Fruit fly (Drosophila melanogaster): ENCODE results near the gene CG10347.

dm6 chrX:11856867-11857266 lies 2.1 kb upstream of the CG10347 start:
- TF ChIP-seq fd85E (GFP tag; optimal IDR thresholded peaks at IDR 0.05) (no peak), eg (GFP tag; IDR thresholded peaks at IDR 0.05) (0 out of 3 replicates have a peak, but pooled peaks have one; percentile 17), CG31627 (GFP tag; optimal IDR thresholded peaks at IDR 0.05) (no peak), svp (GFP tag) (peak; percentile 70), topi (GFP tag; optimal IDR thresholded peaks at IDR 0.05) (no peak), CG10669 (GFP tag; optimal IDR thresholded peaks at IDR 0.05) (peak; percentile 20), esn (GFP tag; optimal IDR thresholded peaks at IDR 0.05) (no peak), CG8119 (GFP tag; IDR thresholded peaks at IDR 0.05) (no peak)
